Worm (Caenorhabditis elegans) whole organism, L2 larva: ENCODE results near the gene efhd-1.

ENCODE experiments used
- C34F6.9 ChIP-seq: fragments of 150-350 bp; optimal IDR thresholded peaks from 2 replicates; lab custom pipeline; 2014; ENCODE audit warnings: missing biosample characterization, missing genetic modification characterization
- ZK546.5 ChIP-seq: sonication (generic microtip); optimal IDR thresholded peaks from 2 replicates; lab custom pipeline; 2017; ENCODE audit warnings: missing biosample characterization, missing genetic modification characterization
- aly-2 ChIP-seq: fragments of 150-350 bp; optimal IDR thresholded peaks from 2 replicates; lab custom pipeline; 2014; ENCODE audit warnings: missing biosample characterization, missing genetic modification characterization
- ama-1 ChIP-seq: fragments of 150-350 bp; optimal IDR thresholded peaks from 2 replicates; lab custom pipeline; 2018; ENCODE audit warnings: inconsistent platforms
- ceh-82 ChIP-seq: fragments of 150-350 bp; optimal IDR thresholded peaks from 2 replicates; lab custom pipeline; 2014; ENCODE audit warnings: missing biosample characterization, missing genetic modification characterization
- elt-1 ChIP-seq: fragments of 150-350 bp; optimal IDR thresholded peaks from 2 replicates; lab custom pipeline; 2014; ENCODE audit warnings: missing biosample characterization, missing genetic modification characterization
- fos-1 ChIP-seq: fragments of 150-350 bp; optimal IDR thresholded peaks from 2 replicates; lab custom pipeline; 2014; ENCODE audit warnings: missing biosample characterization, missing genetic modification characterization
- lin-39 ChIP-seq: fragments of 150-350 bp; optimal IDR thresholded peaks from 2 replicates; lab custom pipeline; 2014; ENCODE audit warnings: missing biosample characterization, missing genetic modification reagents, missing genetic modification characterization
- mab-5 ChIP-seq: fragments of 150-350 bp; optimal IDR thresholded peaks from 2 replicates; lab custom pipeline; 2014; ENCODE audit warnings: missing biosample characterization, missing genetic modification characterization
- mdl-1 ChIP-seq, 2 experiments: fragments of 150-350 bp in 1 of 2; sonication (generic microtip) in 1 of 2; optimal IDR thresholded peaks; 2 replicates each; lab custom pipeline; 2017; ENCODE audit warnings: missing biosample characterization in 2 of 2, missing genetic modification characterization in 2 of 2
- nhr-11 ChIP-seq: fragments of 150-350 bp; optimal IDR thresholded peaks from 2 replicates; lab custom pipeline; 2014; ENCODE audit warnings: missing biosample characterization, missing genetic modification characterization
- nhr-77 ChIP-seq: fragments of 150-350 bp; optimal IDR thresholded peaks from 2 replicates; lab custom pipeline; 2014; ENCODE audit warnings: missing biosample characterization, missing genetic modification characterization
- snpc-4 ChIP-seq: fragments of 150-350 bp; optimal IDR thresholded peaks from 2 replicates; lab custom pipeline; 2014; ENCODE audit warnings: missing biosample characterization, missing genetic modification characterization

- TF ChIP-seq ama-1 (lab: Kevin White, UChicago) = no peak
- TF ChIP-seq ceh-82 (tag; lab: Kevin White, UChicago) = no peak
- TF ChIP-seq elt-1 (tag; lab: Kevin White, UChicago) = no peak
- TF ChIP-seq nhr-77 (tag; lab: Kevin White, UChicago) = no peak
- TF ChIP-seq fos-1 (tag; lab: Kevin White, UChicago) = no peak
- no peak for TF ChIP-seq C34F6.9
- TF ChIP-seq aly-2 = no peak
- TF ChIP-seq nhr-11 = no peak
- no peak for TF ChIP-seq mdl-1 (tag; optimal IDR thresholded peaks at IDR 0.05; lab: Kevin White, UChicago)
- TF ChIP-seq mab-5 = no peak
- no peak for TF ChIP-seq snpc-4 (tag; lab: Kevin White, UChicago)
- no peak for TF ChIP-seq ZK546.5 (tag; lab: Kevin White, UChicago)
- TF ChIP-seq lin-39 = no peak
Measured at ce11 chrII:14152274-14152673, 26.3 kb upstream of the efhd-1 start.
